Fruit fly (Drosophila melanogaster) whole organism, prepupa: ENCODE results near the gene Eig71Ei.

ENCODE experiments used
- Blimp-1 ChIP-seq: fragments of 200-800 bp; sonication (Bioruptor generic); optimal IDR thresholded peaks from 3 replicates; lab custom pipeline; 2017; ENCODE audit warnings: missing biosample characterization, missing genetic modification characterization, mild to moderate bottlenecking, moderate library complexity, missing genetic modification reagents
- CG11762 ChIP-seq: fragments of 200-800 bp; sonication (Bioruptor generic); optimal IDR thresholded peaks from 3 replicates; lab custom pipeline; 2016; ENCODE audit warnings: missing biosample characterization, missing genetic modification characterization; ENCODE audit not compliant: insufficient read depth
- CG11902 ChIP-seq: fragments of 200-800 bp; sonication (Bioruptor generic); optimal IDR thresholded peaks from 3 replicates; lab custom pipeline; 2016; ENCODE audit warnings: missing biosample characterization, missing genetic modification characterization
- CG15336 ChIP-seq: fragments of 200-800 bp; sonication (Bioruptor generic); IDR thresholded peaks from 2 replicates; pipeline ENCODE4 v1.3.6; 2022; ENCODE audit warnings: missing biosample characterization, missing genetic modification characterization
- CG1621 ChIP-seq: fragments of 200-800 bp; sonication (Bioruptor generic); optimal IDR thresholded peaks from 3 replicates; lab custom pipeline; 2018; ENCODE audit warnings: missing biosample characterization, mild to moderate bottlenecking, missing genetic modification characterization
- CG16779 ChIP-seq: fragments of 200-800 bp; sonication (Bioruptor generic); optimal IDR thresholded peaks from 3 replicates; lab custom pipeline; 2017; ENCODE audit warnings: missing biosample characterization, mild to moderate bottlenecking, missing genetic modification characterization
- CG31627 ChIP-seq: fragments of 200-800 bp; sonication (Bioruptor generic); optimal IDR thresholded peaks from 3 replicates; lab custom pipeline; 2016; ENCODE audit warnings: missing biosample characterization, missing genetic modification characterization
- CG32006 ChIP-seq: fragments of 200-800 bp; sonication (Bioruptor generic); optimal IDR thresholded peaks from 3 replicates; lab custom pipeline; 2017; ENCODE audit warnings: missing biosample characterization, mild to moderate bottlenecking, missing genetic modification characterization
- CG34406 ChIP-seq: fragments of 200-800 bp; sonication (Bioruptor generic); optimal IDR thresholded peaks from 3 replicates; lab custom pipeline; 2016; ENCODE audit warnings: missing biosample characterization, missing genetic modification characterization
- CG3919 ChIP-seq: fragments of 200-800 bp; sonication (Bioruptor generic); optimal IDR thresholded peaks from 3 replicates; lab custom pipeline; 2016; ENCODE audit warnings: missing biosample characterization, missing genetic modification characterization
- CG4318 ChIP-seq: fragments of 200-800 bp; sonication (Bioruptor generic); optimal IDR thresholded peaks from 3 replicates; lab custom pipeline; 2017; ENCODE audit warnings: missing biosample characterization, mild to moderate bottlenecking, missing genetic modification characterization
- CG6163 ChIP-seq: fragments of 200-800 bp; sonication (Bioruptor generic); IDR thresholded peaks from 3 replicates; pipeline ENCODE4 v1.3.6; 2022; ENCODE audit warnings: missing biosample characterization, missing genetic modification characterization
- CG6276 ChIP-seq: fragments of 200-800 bp; sonication (Bioruptor generic); optimal IDR thresholded peaks from 2 replicates; lab custom pipeline; 2017; ENCODE audit warnings: missing biosample characterization, mild to moderate bottlenecking, missing genetic modification characterization
- CG6792 ChIP-seq: fragments of 200-800 bp; sonication (Bioruptor generic); optimal IDR thresholded peaks from 3 replicates; lab custom pipeline; 2016; ENCODE audit warnings: missing biosample characterization, missing genetic modification characterization
- CG6854 ChIP-seq: fragments of 200-800 bp; sonication (Bioruptor generic); optimal IDR thresholded peaks from 2 replicates; lab custom pipeline; 2017; ENCODE audit warnings: missing biosample characterization, mild to moderate bottlenecking, missing genetic modification characterization
- CG8119 ChIP-seq: fragments of 200-800 bp; sonication (Bioruptor generic); IDR thresholded peaks from 3 replicates; pipeline ENCODE4 v1.3.6; 2022; ENCODE audit warnings: missing biosample characterization, missing genetic modification characterization
- CG8319 ChIP-seq: fragments of 200-800 bp; sonication (Bioruptor generic); optimal IDR thresholded peaks from 3 replicates; lab custom pipeline; 2016; ENCODE audit warnings: missing biosample characterization, missing genetic modification characterization
- CG8632 ChIP-seq: fragments of 200-800 bp; sonication (Bioruptor generic); optimal IDR thresholded peaks from 3 replicates; lab custom pipeline; 2016; ENCODE audit warnings: missing biosample characterization, missing genetic modification characterization
- CG9139 ChIP-seq: fragments of 200-800 bp; sonication (Bioruptor generic); optimal IDR thresholded peaks from 3 replicates; lab custom pipeline; 2017; ENCODE audit warnings: missing biosample characterization, mild to moderate bottlenecking, missing genetic modification characterization
- Eip75B ChIP-seq: fragments of 200-800 bp; sonication (Bioruptor generic); optimal IDR thresholded peaks from 3 replicates; lab custom pipeline; 2016; ENCODE audit warnings: missing biosample characterization, missing genetic modification characterization
- Eip78C ChIP-seq: fragments of 200-800 bp; sonication (Bioruptor generic); peaks from one replicate; lab custom pipeline; 2016; ENCODE audit warnings: missing biosample characterization, missing genetic modification characterization
- Ets21C ChIP-seq: fragments of 200-800 bp; sonication (Bioruptor generic); optimal IDR thresholded peaks from 3 replicates; lab custom pipeline; 2016; ENCODE audit warnings: missing biosample characterization, missing genetic modification characterization
- Ets96B ChIP-seq: fragments of 200-800 bp; optimal IDR thresholded peaks from 2 replicates; lab custom pipeline; 2019; ENCODE audit warnings: missing biosample characterization, mild to moderate bottlenecking, missing genetic modification characterization, moderate library complexity
- Hr39 ChIP-seq: fragments of 200-800 bp; sonication (Bioruptor generic); optimal IDR thresholded peaks from 2 replicates; lab custom pipeline; 2016; ENCODE audit warnings: missing biosample characterization, missing genetic modification characterization
- Hr4 ChIP-seq: fragments of 200-800 bp; sonication (Bioruptor generic); optimal IDR thresholded peaks from 3 replicates; lab custom pipeline; 2016; ENCODE audit warnings: missing biosample characterization, missing genetic modification characterization
- Lpt ChIP-seq: fragments of 200-800 bp; sonication (Bioruptor generic); optimal IDR thresholded peaks from 3 replicates; lab custom pipeline; 2016; ENCODE audit warnings: missing biosample characterization, missing genetic modification characterization
- Met ChIP-seq: fragments of 200-800 bp; sonication (Bioruptor generic); optimal IDR thresholded peaks from 3 replicates; lab custom pipeline; 2016; ENCODE audit warnings: missing biosample characterization, missing genetic modification characterization
- Smox ChIP-seq: fragments of 200-800 bp; sonication (Bioruptor generic); optimal IDR thresholded peaks from 3 replicates; lab custom pipeline; 2016; ENCODE audit warnings: missing biosample characterization, missing genetic modification characterization
- Sox102F ChIP-seq: fragments of 200-800 bp; sonication (Bioruptor generic); optimal IDR thresholded peaks from 2 replicates; lab custom pipeline; 2016; ENCODE audit warnings: missing biosample characterization, mild to moderate bottlenecking, missing genetic modification characterization
- Sox14 ChIP-seq: fragments of 200-800 bp; sonication (Bioruptor generic); optimal IDR thresholded peaks from 3 replicates; lab custom pipeline; 2016; ENCODE audit warnings: missing biosample characterization, missing genetic modification characterization
- Sox15 ChIP-seq: fragments of 200-800 bp; sonication (Bioruptor generic); optimal IDR thresholded peaks from 3 replicates; lab custom pipeline; 2016; ENCODE audit warnings: missing biosample characterization, missing genetic modification characterization
- acj6 ChIP-seq: fragments of 200-800 bp; sonication (Bioruptor generic); optimal IDR thresholded peaks from 3 replicates; lab custom pipeline; 2016; ENCODE audit warnings: missing biosample characterization, missing genetic modification characterization
- cyc ChIP-seq: fragments of 200-800 bp; sonication (Bioruptor generic); optimal IDR thresholded peaks from 3 replicates; lab custom pipeline; 2016; ENCODE audit warnings: missing biosample characterization, missing genetic modification characterization
- dsx ChIP-seq: fragments of 200-800 bp; optimal IDR thresholded peaks from 3 replicates; lab custom pipeline; 2019; ENCODE audit warnings: missing biosample characterization, mild to moderate bottlenecking, missing genetic modification characterization, moderate library complexity; ENCODE audit not compliant: poor library complexity, severe bottlenecking
- eg ChIP-seq: fragments of 200-800 bp; sonication (Bioruptor generic); IDR thresholded peaks from 3 replicates; pipeline ENCODE4 v1.3.6; 2022; ENCODE audit warnings: missing biosample characterization, missing genetic modification characterization
- esn ChIP-seq: fragments of 200-800 bp; sonication (Bioruptor generic); optimal IDR thresholded peaks from 2 replicates; lab custom pipeline; 2016; ENCODE audit warnings: missing biosample characterization, mild to moderate bottlenecking, missing genetic modification characterization, moderate library complexity
- fd59A ChIP-seq: fragments of 200-800 bp; sonication (Bioruptor generic); optimal IDR thresholded peaks from 2 replicates; lab custom pipeline; 2017; ENCODE audit warnings: missing biosample characterization, mild to moderate bottlenecking, missing genetic modification characterization, missing genetic modification reagents
- fd85E ChIP-seq: fragments of 200-800 bp; sonication (Bioruptor generic); optimal IDR thresholded peaks from 3 replicates; lab custom pipeline; 2016; ENCODE audit warnings: missing biosample characterization, missing genetic modification characterization
- fkh ChIP-seq: fragments of 200-800 bp; sonication (Bioruptor generic); optimal IDR thresholded peaks from 3 replicates; lab custom pipeline; 2017; ENCODE audit warnings: missing biosample characterization, mild to moderate bottlenecking, missing genetic modification characterization, moderate library complexity
- lz ChIP-seq: fragments of 200-800 bp; sonication (Bioruptor generic); optimal IDR thresholded peaks from 3 replicates; lab custom pipeline; 2016; ENCODE audit warnings: missing biosample characterization, missing genetic modification characterization
- net ChIP-seq: fragments of 200-800 bp; sonication (Bioruptor generic); optimal IDR thresholded peaks from 3 replicates; lab custom pipeline; 2016; ENCODE audit warnings: missing biosample characterization, missing genetic modification characterization
- pdm3 ChIP-seq: fragments of 200-800 bp; sonication (Bioruptor generic); optimal IDR thresholded peaks from 3 replicates; lab custom pipeline; 2016; ENCODE audit warnings: missing biosample characterization, missing genetic modification characterization
- salr ChIP-seq, 2 experiments: fragments of 200-800 bp; sonication (Bioruptor generic); optimal IDR thresholded peaks; 3 replicates each; lab custom pipeline; 2016 to 2018; ENCODE audit warnings: missing biosample characterization in 2 of 2, missing genetic modification characterization in 2 of 2, mild to moderate bottlenecking in 1 of 2
- spab ChIP-seq: fragments of 200-800 bp; sonication (Bioruptor generic); optimal IDR thresholded peaks from 2 replicates; lab custom pipeline; 2017; ENCODE audit warnings: missing biosample characterization, mild to moderate bottlenecking, missing genetic modification characterization, missing genetic modification reagents
- ss ChIP-seq, 2 experiments: fragments of 200-800 bp; sonication (Bioruptor generic); optimal IDR thresholded peaks; 2 replicates in 1 of 2; 3 replicates in 1 of 2; lab custom pipeline; 2017 to 2018; ENCODE audit warnings: mild to moderate bottlenecking in 2 of 2, missing biosample characterization in 2 of 2, missing genetic modification characterization in 2 of 2, moderate library complexity in 1 of 2
- topi ChIP-seq: fragments of 200-800 bp; sonication (Bioruptor generic); optimal IDR thresholded peaks from 3 replicates; lab custom pipeline; 2016; ENCODE audit warnings: missing biosample characterization, missing genetic modification characterization

Gene Eig71Ei

DNA sequence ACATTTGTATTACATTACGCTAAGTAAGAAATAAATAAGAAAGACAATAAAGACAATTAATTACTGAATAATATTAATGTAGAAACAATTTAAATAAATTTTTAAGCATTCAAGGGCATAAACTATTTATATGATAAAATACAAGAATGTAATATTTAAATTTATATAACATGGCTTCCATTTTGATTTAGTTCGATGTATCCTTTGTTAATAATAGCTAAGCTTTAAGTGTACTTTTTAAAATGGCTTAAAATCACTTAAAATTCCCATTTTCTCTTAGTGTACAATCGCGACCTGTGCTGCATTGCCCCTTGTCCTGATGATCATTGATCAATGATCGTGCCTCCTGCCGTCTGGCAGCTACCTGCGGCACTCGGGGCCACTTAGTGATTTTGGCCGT lies 10.9 kb downstream of the Eig71Ei start (continued):
- TF ChIP-seq CG3919 (GFP tag; lab: Kevin White, UChicago) (peak; percentile 21), Ets96B (tag; lab: Kevin White, UChicago) (no peak), topi (GFP tag; lab: Kevin White, UChicago) (peak; percentile 17), CG34406 (GFP tag; lab: Kevin White, UChicago) (peak; percentile 47), CG6276 (GFP tag; lab: Kevin White, UChicago) (no peak), Hr39 (GFP tag; lab: Kevin White, UChicago) (no peak), CG1621 (tag; lab: Kevin White, UChicago) (no peak), dsx (GFP tag; lab: Kevin White, UChicago) (no peak), CG8319 (GFP tag; lab: Kevin White, UChicago) (no peak), Smox (peak; percentile 24), Sox102F (GFP tag; lab: Kevin White, UChicago) (no peak), CG32006 (GFP tag; lab: Kevin White, UChicago) (no peak), fd59A (GFP tag; lab: Kevin White, UChicago) (no peak), net (GFP tag; lab: Kevin White, UChicago) (no peak)

DNA sequence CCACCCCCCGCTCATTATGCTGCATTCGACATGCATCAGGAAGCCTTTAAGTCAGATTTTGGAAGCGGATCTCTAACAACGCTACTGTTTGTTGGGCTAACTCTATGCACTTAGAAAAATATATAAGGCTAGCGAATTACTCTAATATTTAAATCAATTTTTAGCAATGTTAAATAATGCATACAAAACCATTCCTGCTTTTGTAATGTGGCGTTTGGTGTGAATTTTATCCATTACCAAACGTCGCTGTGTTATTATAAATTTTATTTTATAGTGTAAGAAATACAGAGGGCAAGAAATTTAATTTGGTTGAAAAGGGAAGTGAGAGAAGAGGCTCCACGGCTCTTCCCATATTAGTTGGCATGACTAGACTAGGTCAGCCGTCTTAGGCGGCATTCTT lies 13.3 kb downstream of the Eig71Ei start:
- TF ChIP-seq CG34406 (GFP tag; lab: Kevin White, UChicago) = no peak
- TF ChIP-seq CG1621 (tag; lab: Kevin White, UChicago) = no peak
- peak; percentile 4 for TF ChIP-seq esn
- peak; percentile 6 for TF ChIP-seq acj6
- peak; percentile 43 for TF ChIP-seq Eip78C (GFP tag; lab: Kevin White, UChicago)
- TF ChIP-seq net (GFP tag; lab: Kevin White, UChicago) = no peak
- TF ChIP-seq, all 60 proteins: peak for 3

dm6 chr3L:15675111-15675510 lies 15.6 kb downstream of the Eig71Ei start:
- TF ChIP-seq Sox102F (GFP tag; lab: Kevin White, UChicago) (no peak), Eip75B (no peak), Blimp-1 (GFP tag; lab: Kevin White, UChicago) (no peak), ss (GFP tag; optimal IDR thresholded peaks at IDR 0.05; lab: Kevin White, UChicago) (no peak), CG11762 (GFP tag; lab: Kevin White, UChicago) (no peak), Ets21C (GFP tag; lab: Kevin White, UChicago) (no peak), fkh (GFP tag; lab: Kevin White, UChicago) (no peak), Sox15 (GFP tag; lab: Kevin White, UChicago) (no peak), Met (GFP tag; lab: Kevin White, UChicago) (no peak), eg (GFP tag; lab: Robert Waterston, UW) (no peak), spab (no peak), Lpt (GFP tag; lab: Kevin White, UChicago) (no peak), Hr39 (GFP tag; lab: Kevin White, UChicago) (no peak), pdm3 (GFP tag; lab: Kevin White, UChicago) (no peak), CG8632 (GFP tag; lab: Kevin White, UChicago) (no peak), fd59A (GFP tag; lab: Kevin White, UChicago) (no peak), CG6854 (GFP tag; lab: Kevin White, UChicago) (no peak), fd85E (no peak), Eip78C (GFP tag; lab: Kevin White, UChicago) (peak; percentile 62), Smox (no peak), Hr4 (peak; percentile 35), CG34406 (GFP tag; lab: Kevin White, UChicago) (no peak), CG9139 (GFP tag; lab: Kevin White, UChicago) (no peak), Sox14 (GFP tag; lab: Kevin White, UChicago) (no peak), CG6792 (GFP tag; lab: Kevin White, UChicago) (no peak), CG15336 (GFP tag; lab: Robert Waterston, UW) (no peak), salr (GFP tag; optimal IDR thresholded peaks at IDR 0.05; lab: Kevin White, UChicago) (no peak), net (GFP tag; lab: Kevin White, UChicago) (peak; percentile 16), dsx (GFP tag; lab: Kevin White, UChicago) (peak; percentile 62), CG4318 (GFP tag; lab: Kevin White, UChicago) (no peak), CG8319 (GFP tag; lab: Kevin White, UChicago) (no peak), CG16779 (tag; lab: Kevin White, UChicago) (no peak), lz (no peak), Ets96B (tag; lab: Kevin White, UChicago) (no peak), CG31627 (GFP tag; lab: Kevin White, UChicago) (no peak), cyc (GFP tag; lab: Kevin White, UChicago) (no peak), CG6163 (GFP tag; lab: Robert Waterston, UW) (0 out of 3 replicates have a peak, but pooled peaks have one; percentile 44), CG8119 (GFP tag; lab: Robert Waterston, UW) (0 out of 3 replicates have a peak, but pooled peaks have one; percentile 30), CG11902 (GFP tag; lab: Kevin White, UChicago) (no peak)
